Worm (Caenorhabditis elegans) whole organism, L2 larva: ENCODE data around the gene aqp-4.

Experiments
- C34F6.9 ChIP-seq: fragments of 150-350 bp; optimal IDR thresholded peaks from 2 replicates; lab custom pipeline; 2014; ENCODE audit warnings: missing biosample characterization, missing genetic modification characterization
- F13H6.1 ChIP-seq: sonication (generic microtip); optimal IDR thresholded peaks from 2 replicates; lab custom pipeline; 2016; ENCODE audit warnings: missing genetic modification characterization, missing compliant biosample characterization
- Y55F3AM.14 ChIP-seq: fragments of 200-800 bp; sonication (Bioruptor generic); optimal IDR thresholded peaks from 2 replicates; lab custom pipeline; 2018; ENCODE audit warnings: mild to moderate bottlenecking, missing genetic modification characterization, missing compliant biosample characterization
- ZK546.5 ChIP-seq: sonication (generic microtip); optimal IDR thresholded peaks from 2 replicates; lab custom pipeline; 2017; ENCODE audit warnings: missing biosample characterization, missing genetic modification characterization
- alr-1 ChIP-seq: fragments of 150-350 bp; optimal IDR thresholded peaks from 2 replicates; lab custom pipeline; 2014; ENCODE audit warnings: missing biosample characterization, missing genetic modification characterization
- aly-2 ChIP-seq: fragments of 150-350 bp; optimal IDR thresholded peaks from 2 replicates; lab custom pipeline; 2014; ENCODE audit warnings: missing biosample characterization, missing genetic modification characterization
- ama-1 ChIP-seq: fragments of 150-350 bp; optimal IDR thresholded peaks from 2 replicates; lab custom pipeline; 2018; ENCODE audit warnings: inconsistent platforms
- blmp-1 ChIP-seq: sonication (generic microtip); optimal IDR thresholded peaks from 2 replicates; lab custom pipeline; 2017; ENCODE audit warnings: missing genetic modification characterization, mild to moderate bottlenecking, missing compliant biosample characterization, antibody characterized with exemption, moderate library complexity; ENCODE audit not compliant: insufficient read depth
- ceh-16 ChIP-seq: fragments of 150-350 bp; optimal IDR thresholded peaks from 2 replicates; lab custom pipeline; 2014; ENCODE audit warnings: missing biosample characterization, missing genetic modification characterization
- crh-2 ChIP-seq: sonication (generic microtip); optimal IDR thresholded peaks from 2 replicates; lab custom pipeline; 2017; ENCODE audit warnings: missing biosample characterization, missing genetic modification characterization
- elt-1 ChIP-seq: fragments of 150-350 bp; optimal IDR thresholded peaks from 2 replicates; lab custom pipeline; 2014; ENCODE audit warnings: missing biosample characterization, missing genetic modification characterization
- fos-1 ChIP-seq: fragments of 150-350 bp; optimal IDR thresholded peaks from 2 replicates; lab custom pipeline; 2014; ENCODE audit warnings: missing biosample characterization, missing genetic modification characterization
- gmeb-1 ChIP-seq: fragments of 150-350 bp; optimal IDR thresholded peaks from 2 replicates; lab custom pipeline; 2014; ENCODE audit warnings: missing biosample characterization, missing genetic modification characterization
- lin-11 ChIP-seq: fragments of 150-350 bp; sonication (generic microtip); optimal IDR thresholded peaks from 2 replicates; lab custom pipeline; 2014; ENCODE audit warnings: missing biosample characterization, missing genetic modification characterization, inconsistent platforms, mixed read lengths
- lin-13 ChIP-seq: fragments of 150-350 bp; optimal IDR thresholded peaks from 2 replicates; lab custom pipeline; 2014; ENCODE audit warnings: missing biosample characterization, missing genetic modification reagents, missing genetic modification characterization
- lin-39 ChIP-seq: fragments of 150-350 bp; optimal IDR thresholded peaks from 2 replicates; lab custom pipeline; 2014; ENCODE audit warnings: missing biosample characterization, missing genetic modification reagents, missing genetic modification characterization
- lsy-2 ChIP-seq, 2 experiments: fragments of 150-350 bp in 1 of 2; sonication (generic microtip) in 1 of 2; optimal IDR thresholded peaks; 2 replicates each; lab custom pipeline; 2014 to 2017; ENCODE audit warnings: missing biosample characterization in 2 of 2, missing genetic modification characterization in 2 of 2
- mdl-1 ChIP-seq, 2 experiments: fragments of 150-350 bp in 1 of 2; sonication (generic microtip) in 1 of 2; optimal IDR thresholded peaks; 2 replicates each; lab custom pipeline; 2017; ENCODE audit warnings: missing biosample characterization in 2 of 2, missing genetic modification characterization in 2 of 2
- nhr-11 ChIP-seq: fragments of 150-350 bp; optimal IDR thresholded peaks from 2 replicates; lab custom pipeline; 2014; ENCODE audit warnings: missing biosample characterization, missing genetic modification characterization
- nhr-129 ChIP-seq: fragments of 150-350 bp; optimal IDR thresholded peaks from 2 replicates; lab custom pipeline; 2014; ENCODE audit warnings: missing biosample characterization, missing genetic modification characterization
- nhr-21 ChIP-seq: fragments of 150-350 bp; optimal IDR thresholded peaks from 2 replicates; lab custom pipeline; 2014; ENCODE audit warnings: missing biosample characterization, missing genetic modification characterization
- nhr-23 ChIP-seq: fragments of 150-350 bp; optimal IDR thresholded peaks from 2 replicates; lab custom pipeline; 2014; ENCODE audit warnings: missing biosample characterization, missing genetic modification reagents, missing genetic modification characterization
- nhr-237 ChIP-seq: fragments of 150-350 bp; optimal IDR thresholded peaks from 2 replicates; lab custom pipeline; 2014; ENCODE audit warnings: missing biosample characterization, missing genetic modification characterization
- nhr-25 ChIP-seq: fragments of 150-350 bp; sonication (generic microtip); optimal IDR thresholded peaks from 3 replicates; lab custom pipeline; 2014; ENCODE audit warnings: missing biosample characterization, missing genetic modification characterization
- nhr-6 ChIP-seq: fragments of 150-350 bp; optimal IDR thresholded peaks from 2 replicates; lab custom pipeline; 2014; ENCODE audit warnings: missing biosample characterization, missing genetic modification characterization
- nhr-77 ChIP-seq: fragments of 150-350 bp; optimal IDR thresholded peaks from 2 replicates; lab custom pipeline; 2014; ENCODE audit warnings: missing biosample characterization, missing genetic modification characterization
- peb-1 ChIP-seq: fragments of 150-350 bp; optimal IDR thresholded peaks from 2 replicates; lab custom pipeline; 2014; ENCODE audit warnings: missing biosample characterization, missing genetic modification characterization
- skn-1 ChIP-seq: sonication (generic microtip); optimal IDR thresholded peaks from 2 replicates; lab custom pipeline; 2017; ENCODE audit warnings: missing biosample characterization, missing genetic modification characterization
- sma-3 ChIP-seq: sonication (generic microtip); optimal IDR thresholded peaks from 2 replicates; lab custom pipeline; 2016; ENCODE audit warnings: missing genetic modification reagents, missing genetic modification characterization, missing compliant biosample characterization
- snpc-4 ChIP-seq: fragments of 150-350 bp; optimal IDR thresholded peaks from 2 replicates; lab custom pipeline; 2014; ENCODE audit warnings: missing biosample characterization, missing genetic modification characterization
- unc-55 ChIP-seq: fragments of 150-350 bp; sonication (generic microtip); optimal IDR thresholded peaks from 3 replicates; lab custom pipeline; 2014; ENCODE audit warnings: missing biosample characterization, missing genetic modification reagents, missing genetic modification characterization
- unc-62 ChIP-seq: fragments of 150-350 bp; optimal IDR thresholded peaks from 2 replicates; lab custom pipeline; 2014; ENCODE audit warnings: missing biosample characterization, missing genetic modification reagents, missing genetic modification characterization
- ztf-1 ChIP-seq: fragments of 200-800 bp; sonication (Bioruptor generic); conservative IDR thresholded peaks from 2 replicates; pipeline ENCODE4 v1.3.6; 2022; ENCODE audit warnings: missing genetic modification characterization, missing compliant biosample characterization
- ztf-11 ChIP-seq: sonication (generic microtip); optimal IDR thresholded peaks from 2 replicates; lab custom pipeline; 2017; ENCODE audit warnings: missing biosample characterization, missing genetic modification characterization
- ztf-4 ChIP-seq: fragments of 150-350 bp; optimal IDR thresholded peaks from 2 replicates; lab custom pipeline; 2014; ENCODE audit warnings: missing biosample characterization, missing genetic modification characterization

Gene aqp-4

ce11 chrV:9704399-9704798 is 33.0 kb upstream of the aqp-4 start (continued):
- TF ChIP-seq ztf-11 (tag; lab: Kevin White, UChicago) (no peak), skn-1 (no peak), F13H6.1 (tag; lab: Kevin White, UChicago) (peak; percentile 52), mdl-1 (tag; optimal IDR thresholded peaks at IDR 0.05; lab: Kevin White, UChicago) (peak in 1 of 2 experiments; percentile 22), nhr-23 (tag; lab: Kevin White, UChicago) (no peak), ZK546.5 (tag; lab: Kevin White, UChicago) (no peak), elt-1 (tag; lab: Kevin White, UChicago) (no peak), sma-3 (GFP tag; lab: Kevin White, UChicago) (no peak), nhr-21 (tag; lab: Kevin White, UChicago) (no peak), lsy-2 (tag; optimal IDR thresholded peaks at IDR 0.05; lab: Kevin White, UChicago) (peak in 1 of 2 experiments; percentile 55), nhr-6 (tag; lab: Kevin White, UChicago) (no peak), ztf-4 (tag; lab: Kevin White, UChicago) (no peak), alr-1 (tag; lab: Kevin White, UChicago) (no peak), nhr-129 (tag; lab: Kevin White, UChicago) (peak; percentile 83), aly-2 (tag; lab: Kevin White, UChicago) (no peak), nhr-25 (peak; percentile 42), lin-13 (peak; percentile 18), C34F6.9 (peak; percentile 74), unc-55 (GFP tag; lab: Kevin White, UChicago) (peak; percentile 90), nhr-237 (no peak), gmeb-1 (tag; lab: Kevin White, UChicago) (no peak)

ce11 chrV:9706592-9706991 is 30.8 kb upstream of the aqp-4 start:
- TF ChIP-seq lin-39 (no peak), ztf-4 (tag; lab: Kevin White, UChicago) (no peak), nhr-237 (no peak), peb-1 (tag; lab: Kevin White, UChicago) (no peak), lin-13 (no peak), nhr-77 (tag; lab: Kevin White, UChicago) (no peak), ceh-16 (no peak), lsy-2 (tag; optimal IDR thresholded peaks at IDR 0.05; lab: Kevin White, UChicago) (no peak), ama-1 (lab: Kevin White, UChicago) (no peak), nhr-23 (tag; lab: Kevin White, UChicago) (no peak), lin-11 (tag; lab: Kevin White, UChicago) (no peak), nhr-11 (tag; lab: Kevin White, UChicago) (no peak), nhr-25 (no peak), snpc-4 (tag; lab: Kevin White, UChicago) (no peak), nhr-21 (tag; lab: Kevin White, UChicago) (no peak), unc-62 (GFP tag; lab: Kevin White, UChicago) (no peak), blmp-1 (tag; lab: Kevin White, UChicago) (no peak)

- TF ChIP-seq nhr-21 (tag; lab: Kevin White, UChicago) (no peak), fos-1 (tag; lab: Kevin White, UChicago) (peak; percentile 83), peb-1 (tag; lab: Kevin White, UChicago) (no peak), ztf-1 (GFP tag; lab: Robert Waterston, UW) (no peak)
These were observed 27.6 kb upstream of the aqp-4 start, which contains the start of gene tag-120 for ce11 chrV:9709747-9710146. Gene tag-120, minus strand, starts transcription at chrV:9709814.

ce11 chrV:9711174-9711573 is 26.2 kb upstream of the aqp-4 start:
- TF ChIP-seq crh-2 (tag; lab: Kevin White, UChicago) (peak; percentile 21), fos-1 (tag; lab: Kevin White, UChicago) (peak; percentile 92), unc-62 (GFP tag; lab: Kevin White, UChicago) (no peak), blmp-1 (tag; lab: Kevin White, UChicago) (no peak)

- TF ChIP-seq fos-1 (tag; lab: Kevin White, UChicago) (peak; percentile 80), Y55F3AM.14 (GFP tag; lab: Kevin White, UChicago) (no peak)
These were observed 24.8 kb upstream of the aqp-4 start for ce11 chrV:9712418-9713173.
